Worm (Caenorhabditis elegans) whole organism, young adult: Measurements from ENCODE around the gene clec-47.

Experiments used
- B0035.1 ChIP-seq: sonication (generic microtip); optimal IDR thresholded peaks from 2 replicates; lab custom pipeline; 2016; ENCODE audit warnings: missing genetic modification characterization, mild to moderate bottlenecking, missing compliant biosample characterization, missing genotype, missing genetic modification reagents
- B0261.1 ChIP-seq: sonication (generic microtip); optimal IDR thresholded peaks from 2 replicates; lab custom pipeline; 2016; ENCODE audit warnings: mild to moderate bottlenecking, missing genetic modification characterization, moderate library complexity, missing compliant biosample characterization
- F22D6.2 ChIP-seq: sonication (generic microtip); optimal IDR thresholded peaks from 2 replicates; lab custom pipeline; 2016; ENCODE audit warnings: mild to moderate bottlenecking, missing genetic modification characterization, missing compliant biosample characterization
- F33H1.4 ChIP-seq: fragments of 200-800 bp; sonication (Bioruptor generic); IDR thresholded peaks from 2 replicates; pipeline ENCODE4 v1.3.6; 2022; ENCODE audit warnings: missing genetic modification reagents, missing genetic modification characterization, missing compliant biosample characterization
- F49E8.2 ChIP-seq: sonication (generic microtip); optimal IDR thresholded peaks from 3 replicates; lab custom pipeline; 2017; ENCODE audit warnings: missing genetic modification characterization, mild to moderate bottlenecking, missing compliant biosample characterization, antibody characterized with exemption, moderate library complexity; ENCODE audit not compliant: insufficient read depth
- F55B11.4 ChIP-seq: sonication (generic microtip); optimal IDR thresholded peaks from 2 replicates; lab custom pipeline; 2016; ENCODE audit warnings: missing compliant biosample characterization, missing genetic modification characterization, borderline replicate concordance; ENCODE audit not compliant: insufficient read depth
- F57C9.4 ChIP-seq: sonication (generic microtip); optimal IDR thresholded peaks from 2 replicates; lab custom pipeline; 2017; ENCODE audit warnings: mild to moderate bottlenecking, missing genetic modification characterization, missing compliant biosample characterization
- Y53F4B.3 ChIP-seq: fragments of 200-800 bp; sonication (Bioruptor generic); IDR thresholded peaks from 2 replicates; pipeline ENCODE4 v1.3.6; 2022; ENCODE audit warnings: missing genetic modification reagents, missing genetic modification characterization, missing compliant biosample characterization
- Y53G8AR.9 ChIP-seq: fragments of 200-800 bp; sonication (Bioruptor generic); conservative IDR thresholded peaks from 2 replicates; pipeline ENCODE4 v1.3.6; 2022; ENCODE audit warnings: missing genetic modification reagents, missing genetic modification characterization, missing compliant biosample characterization
- Y67H2A.10 ChIP-seq: fragments of 200-800 bp; sonication (Bioruptor generic); conservative IDR thresholded peaks from 2 replicates; pipeline ENCODE4 v1.3.6; 2022; ENCODE audit warnings: missing genetic modification reagents, missing genetic modification characterization, missing compliant biosample characterization
- atf-7 ChIP-seq: sonication (generic microtip); optimal IDR thresholded peaks from 2 replicates; lab custom pipeline; 2017; ENCODE audit warnings: mild to moderate bottlenecking, missing genetic modification characterization, missing compliant biosample characterization
- athp-1 ChIP-seq: sonication (generic microtip); optimal IDR thresholded peaks from 2 replicates; lab custom pipeline; 2017; ENCODE audit warnings: mild to moderate bottlenecking, missing genetic modification characterization, missing compliant biosample characterization
- attf-3 ChIP-seq: fragments of 200-800 bp; sonication (Bioruptor generic); conservative IDR thresholded peaks from 2 replicates; pipeline ENCODE4 v1.3.6; 2022; ENCODE audit warnings: missing genetic modification reagents, missing genetic modification characterization, missing compliant biosample characterization
- bed-2 ChIP-seq: fragments of 200-800 bp; sonication (Bioruptor generic); IDR thresholded peaks from 2 replicates; pipeline ENCODE4 v1.3.6; 2022; ENCODE audit warnings: missing genetic modification reagents, missing genetic modification characterization, missing compliant biosample characterization
- cebp-2 ChIP-seq: fragments of 200-800 bp; sonication (Bioruptor generic); IDR thresholded peaks from 2 replicates; pipeline ENCODE4 v1.3.6; 2022; ENCODE audit warnings: missing genetic modification characterization, missing compliant biosample characterization
- ceh-27 ChIP-seq: fragments of 200-800 bp; sonication (Bioruptor generic); optimal IDR thresholded peaks from 2 replicates; lab custom pipeline; 2018; ENCODE audit warnings: mild to moderate bottlenecking, missing genetic modification characterization, moderate library complexity, missing compliant biosample characterization
- ceh-79 ChIP-seq: sonication (generic microtip); optimal IDR thresholded peaks from 2 replicates; lab custom pipeline; 2017; ENCODE audit warnings: mild to moderate bottlenecking, missing genetic modification characterization, missing compliant biosample characterization
- chd-7 ChIP-seq: sonication (generic microtip); optimal IDR thresholded peaks from 2 replicates; lab custom pipeline; 2016; ENCODE audit warnings: mild to moderate bottlenecking, missing genetic modification characterization, moderate library complexity, missing compliant biosample characterization
- efl-1 ChIP-seq: fragments of 150-350 bp; optimal IDR thresholded peaks from 2 replicates; lab custom pipeline; 2014; ENCODE audit warnings: missing biosample characterization, missing genetic modification reagents, missing genetic modification characterization
- egl-18 ChIP-seq: fragments of 200-800 bp; sonication (Bioruptor generic); IDR thresholded peaks from 2 replicates; pipeline ENCODE4 v1.3.6; 2022; ENCODE audit warnings: missing genetic modification reagents, missing genetic modification characterization, missing compliant biosample characterization
- egl-44 ChIP-seq: fragments of 200-800 bp; sonication (Bioruptor generic); IDR thresholded peaks from 2 replicates; pipeline ENCODE4 v1.3.6; 2022; ENCODE audit warnings: missing genetic modification reagents, missing genetic modification characterization, missing compliant biosample characterization
- egrh-3 ChIP-seq: fragments of 200-800 bp; sonication (Bioruptor generic); IDR thresholded peaks from 2 replicates; pipeline ENCODE4 v1.3.6; 2022; ENCODE audit warnings: missing genetic modification reagents, missing genetic modification characterization, missing compliant biosample characterization
- ekl-4 ChIP-seq: fragments of 200-800 bp; sonication (Bioruptor generic); IDR thresholded peaks from 2 replicates; pipeline ENCODE4 v1.3.6; 2022; ENCODE audit warnings: missing genetic modification reagents, missing genetic modification characterization, missing compliant biosample characterization
- him-1 ChIP-seq: sonication (generic microtip); optimal IDR thresholded peaks from 2 replicates; lab custom pipeline; 2016; ENCODE audit warnings: missing genotype, missing genetic modification reagents, missing genetic modification characterization, missing compliant biosample characterization
- hmg-20 ChIP-seq: fragments of 200-800 bp; sonication (Bioruptor generic); IDR thresholded peaks from 2 replicates; pipeline ENCODE4 v1.3.6; 2022; ENCODE audit warnings: missing genetic modification reagents, missing genetic modification characterization, missing compliant biosample characterization
- lag-1 ChIP-seq: fragments of 200-800 bp; sonication (Bioruptor generic); IDR thresholded peaks from 2 replicates; pipeline ENCODE4 v1.3.6; 2022; ENCODE audit warnings: missing genetic modification reagents, missing genetic modification characterization, missing compliant biosample characterization
- let-526 ChIP-seq: fragments of 200-800 bp; sonication (Bioruptor generic); IDR thresholded peaks from 2 replicates; pipeline ENCODE4 v1.3.6; 2022; ENCODE audit warnings: missing genetic modification reagents, missing genetic modification characterization, missing compliant biosample characterization
- let-607 ChIP-seq, 2 experiments: fragments of 200-800 bp in 1 of 2; sonication (Bioruptor generic) in 1 of 2; sonication (generic microtip) in 1 of 2; optimal IDR thresholded peaks; 2 replicates each; lab custom pipeline; 2016 to 2018; ENCODE audit warnings: mild to moderate bottlenecking in 2 of 2, missing compliant biosample characterization in 2 of 2, missing genetic modification characterization in 2 of 2, moderate library complexity in 2 of 2, missing genotype in 1 of 2
- lsl-1 ChIP-seq: fragments of 200-800 bp; sonication (Bioruptor generic); optimal IDR thresholded peaks from 2 replicates; lab custom pipeline; 2018; ENCODE audit warnings: mild to moderate bottlenecking, missing genetic modification characterization, moderate library complexity, missing compliant biosample characterization
- lsy-27 ChIP-seq: sonication (generic microtip); optimal IDR thresholded peaks from 2 replicates; lab custom pipeline; 2017; ENCODE audit warnings: missing genetic modification characterization, mild to moderate bottlenecking, missing compliant biosample characterization, antibody characterized with exemption, missing genotype, borderline replicate concordance; ENCODE audit not compliant: insufficient read depth
- madf-6 ChIP-seq: fragments of 200-800 bp; sonication (Bioruptor generic); IDR thresholded peaks from 2 replicates; pipeline ENCODE4 v1.3.6; 2022; ENCODE audit warnings: missing genetic modification reagents, missing genetic modification characterization, missing compliant biosample characterization
- mcd-1 ChIP-seq: fragments of 200-800 bp; sonication (Bioruptor generic); IDR thresholded peaks from 2 replicates; pipeline ENCODE4 v1.3.6; 2022; ENCODE audit warnings: missing genetic modification reagents, missing genetic modification characterization, missing compliant biosample characterization
- mel-28 ChIP-seq: sonication (generic microtip); optimal IDR thresholded peaks from 2 replicates; lab custom pipeline; 2016; ENCODE audit warnings: borderline replicate concordance, mild to moderate bottlenecking, missing genetic modification characterization, missing compliant biosample characterization
- mxl-1 ChIP-seq: sonication (generic microtip); optimal IDR thresholded peaks from 2 replicates; lab custom pipeline; 2016; ENCODE audit warnings: missing genetic modification characterization, missing compliant biosample characterization
- nhr-120 ChIP-seq: fragments of 200-800 bp; sonication (Bioruptor generic); IDR thresholded peaks from 2 replicates; pipeline ENCODE4 v1.3.6; 2022; ENCODE audit warnings: missing genetic modification characterization, missing compliant biosample characterization
- nhr-27 ChIP-seq: fragments of 200-800 bp; sonication (Bioruptor generic); optimal IDR thresholded peaks from 2 replicates; lab custom pipeline; 2018; ENCODE audit warnings: mild to moderate bottlenecking, missing genetic modification characterization, moderate library complexity, missing compliant biosample characterization
- nhr-90 ChIP-seq: sonication (generic microtip); optimal IDR thresholded peaks from 2 replicates; lab custom pipeline; 2016; ENCODE audit warnings: missing genotype, mild to moderate bottlenecking, missing genetic modification characterization, missing compliant biosample characterization
- rcor-1 ChIP-seq: fragments of 200-800 bp; sonication (Bioruptor generic); IDR thresholded peaks from 2 replicates; pipeline ENCODE4 v1.3.6; 2022; ENCODE audit warnings: missing genetic modification reagents, missing genetic modification characterization, missing compliant biosample characterization
- rpc-1 ChIP-seq, 2 experiments: fragments of 150-350 bp in 1 of 2; sonication (generic microtip) in 1 of 2; optimal IDR thresholded peaks; 2 replicates each; lab custom pipeline; 2014 to 2018; ENCODE audit warnings: missing biosample characterization in 1 of 2, missing genetic modification characterization in 1 of 2, missing genetic modification reagents in 1 of 2, missing genotype in 1 of 2
- snpc-3.4 ChIP-seq: sonication (generic microtip); optimal IDR thresholded peaks from 2 replicates; lab custom pipeline; 2017; ENCODE audit warnings: missing genetic modification characterization, mild to moderate bottlenecking, missing compliant biosample characterization, antibody characterized with exemption, moderate library complexity, missing genotype, missing genetic modification reagents
- snpc-4 ChIP-seq, 5 experiments: fragments of 150-350 bp in 1 of 5; sonication (generic microtip) in 4 of 5; optimal IDR thresholded peaks; 2 replicates each; lab custom pipeline; 2014 to 2018; ENCODE audit warnings: missing genetic modification characterization in 5 of 5, missing biosample characterization in 3 of 5, antibody characterized with exemption in 2 of 5, mild to moderate bottlenecking in 2 of 5, missing compliant biosample characterization in 2 of 5, missing genotype in 2 of 5, moderate library complexity in 2 of 5, missing genetic modification reagents in 1 of 5
- somi-1 ChIP-seq: fragments of 200-800 bp; sonication (Bioruptor generic); optimal IDR thresholded peaks from 2 replicates; lab custom pipeline; 2018; ENCODE audit warnings: mild to moderate bottlenecking, missing genetic modification characterization, missing compliant biosample characterization
- tlf-1 ChIP-seq: fragments of 200-800 bp; sonication (Bioruptor generic); optimal IDR thresholded peaks from 2 replicates; lab custom pipeline; 2018; ENCODE audit warnings: mild to moderate bottlenecking, missing genetic modification characterization, missing compliant biosample characterization
- unc-62 ChIP-seq: fragments of 150-350 bp; optimal IDR thresholded peaks from 2 replicates; lab custom pipeline; 2014; ENCODE audit warnings: missing biosample characterization, missing genetic modification reagents, missing genetic modification characterization
- xnd-1 ChIP-seq: sonication (generic microtip); optimal IDR thresholded peaks from 2 replicates; lab custom pipeline; 2016; ENCODE audit warnings: missing genotype, missing genetic modification reagents, missing genetic modification characterization, missing compliant biosample characterization
- zim-3 ChIP-seq: sonication (generic microtip); optimal IDR thresholded peaks from 2 replicates; lab custom pipeline; 2017; ENCODE audit warnings: mild to moderate bottlenecking, missing genetic modification characterization, moderate library complexity, missing compliant biosample characterization
- ztf-6 ChIP-seq: fragments of 200-800 bp; sonication (Bioruptor generic); IDR thresholded peaks from 2 replicates; pipeline ENCODE4 v1.3.6; 2022; ENCODE audit warnings: missing genetic modification reagents, missing genetic modification characterization, missing compliant biosample characterization

clec-47 gene

DNA sequence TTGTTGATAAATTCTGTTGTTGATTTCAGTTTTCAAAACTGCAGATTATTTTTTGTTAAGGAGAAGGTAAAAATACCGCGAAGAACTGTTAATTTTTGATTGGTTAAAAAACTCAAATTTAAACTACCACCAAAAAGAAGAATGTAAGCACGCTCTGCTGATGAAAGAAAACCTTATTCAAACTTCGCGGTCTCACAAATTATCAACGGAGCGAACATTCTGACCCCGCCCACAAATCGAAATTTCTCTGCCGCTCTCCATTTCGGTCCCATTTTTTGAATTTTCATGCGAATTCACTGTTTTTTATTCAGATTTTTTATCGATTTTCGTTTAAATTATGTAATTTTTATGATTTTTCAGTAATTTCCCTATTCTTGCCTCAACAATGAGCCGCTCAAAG, 14.0 kb downstream of the clec-47 start, which contains the start of gene cyn-3 (continued):
- peak; percentile 13 for TF ChIP-seq B0261.1 (tag; lab: Kevin White, UChicago)
- TF ChIP-seq xnd-1 (tag; lab: Kevin White, UChicago), result peak; percentile 30
- no peak for TF ChIP-seq nhr-90 (tag; lab: Kevin White, UChicago)
- no peak for TF ChIP-seq egl-44 (GFP tag; lab: Robert Waterston, UW)
- TF ChIP-seq F33H1.4 (GFP tag; lab: Robert Waterston, UW), result peak; percentile 47
- no peak for TF ChIP-seq ceh-79
- peak; percentile 4 for TF ChIP-seq F49E8.2 (tag; lab: Kevin White, UChicago)
- no peak for TF ChIP-seq somi-1 (GFP tag; lab: Kevin White, UChicago)
- TF ChIP-seq snpc-4 (GFP tag; optimal IDR thresholded peaks at IDR 0.05; lab: Kevin White, UChicago), result peak; percentile 30
- TF ChIP-seq snpc-4 (tag; optimal IDR thresholded peaks at IDR 0.05; lab: Kevin White, UChicago), result peak; percentile 11 to 68 (median 52)
- no peak for TF ChIP-seq him-1 (tag; lab: Kevin White, UChicago)
- no peak for TF ChIP-seq let-526 (GFP tag; lab: Robert Waterston, UW)
- peak; percentile 71; the same call in 1 of the 2 replicates for TF ChIP-seq ekl-4 (GFP tag; lab: Robert Waterston, UW)
- TF ChIP-seq tlf-1 (GFP tag; lab: Kevin White, UChicago), result peak; percentile 46
- TF ChIP-seq madf-6 (GFP tag; lab: Robert Waterston, UW), result peak; percentile 85
- no peak for TF ChIP-seq rpc-1 (optimal IDR thresholded peaks at IDR 0.05; lab: Kevin White, UChicago)
- TF ChIP-seq rpc-1 (tag; optimal IDR thresholded peaks at IDR 0.05; lab: Kevin White, UChicago), result no peak
- no peak for TF ChIP-seq F22D6.2 (tag; lab: Kevin White, UChicago)
- TF ChIP-seq zim-3 (tag; lab: Kevin White, UChicago), result no peak
- no peak for TF ChIP-seq nhr-120 (GFP tag; lab: Robert Waterston, UW)
- TF ChIP-seq cebp-2 (GFP tag; lab: Robert Waterston, UW), result no peak
- TF ChIP-seq ztf-6, result no peak; the same call in 1 of the 2 replicates
- no peak for TF ChIP-seq egrh-3 (GFP tag; lab: Robert Waterston, UW)
- TF ChIP-seq Y53F4B.3, result no peak
- TF ChIP-seq lsy-27 (tag; lab: Kevin White, UChicago), result no peak
- TF ChIP-seq mcd-1, result peak; percentile 98
- no peak for TF ChIP-seq F55B11.4 (tag; lab: Kevin White, UChicago)
- no peak for TF ChIP-seq hmg-20 (GFP tag; lab: Robert Waterston, UW)
- 0 out of 2 replicates have a peak, but pooled peaks have one; percentile 39 for TF ChIP-seq attf-3 (GFP tag; lab: Robert Waterston, UW)
- TF ChIP-seq athp-1 (tag; lab: Kevin White, UChicago), result no peak
- no peak for TF ChIP-seq let-607 (tag; optimal IDR thresholded peaks at IDR 0.05; lab: Kevin White, UChicago)
- no peak for TF ChIP-seq Y67H2A.10 (GFP tag; lab: Robert Waterston, UW)
- peak; percentile 69 for TF ChIP-seq snpc-3.4 (tag; lab: Kevin White, UChicago)
- no peak for TF ChIP-seq lag-1 (GFP tag; lab: Robert Waterston, UW)
- no peak for TF ChIP-seq mel-28 (tag; lab: Kevin White, UChicago)
- TF ChIP-seq chd-7 (tag; lab: Kevin White, UChicago), result no peak
- TF ChIP-seq unc-62, result no peak
- peak; percentile 34 for TF ChIP-seq ceh-27 (GFP tag; lab: Kevin White, UChicago)
- no peak for TF ChIP-seq B0035.1 (tag; lab: Kevin White, UChicago)
- TF ChIP-seq F57C9.4 (tag; lab: Kevin White, UChicago), result no peak
- peak; percentile 90 for TF ChIP-seq efl-1 (GFP tag; lab: Kevin White, UChicago)
- TF ChIP-seq rcor-1 (GFP tag; lab: Robert Waterston, UW), result peak; percentile 65; the same call in 1 of the 2 replicates
- TF ChIP-seq lsl-1 (GFP tag; lab: Kevin White, UChicago), result peak; percentile 44
- peak; percentile 59; the same call in 1 of the 2 replicates for TF ChIP-seq Y53G8AR.9 (GFP tag; lab: Robert Waterston, UW)
- no peak for TF ChIP-seq nhr-27
- no peak for TF ChIP-seq mxl-1 (tag; lab: Kevin White, UChicago)
- TF ChIP-seq atf-7 (tag; lab: Kevin White, UChicago), result no peak
- no peak for TF ChIP-seq bed-2 (GFP tag; lab: Robert Waterston, UW)
- TF ChIP-seq egl-18 (GFP tag; lab: Robert Waterston, UW), result no peak
